Worm (Caenorhabditis elegans): Measurements from ENCODE around the gene EGAP1.1.

DNA sequence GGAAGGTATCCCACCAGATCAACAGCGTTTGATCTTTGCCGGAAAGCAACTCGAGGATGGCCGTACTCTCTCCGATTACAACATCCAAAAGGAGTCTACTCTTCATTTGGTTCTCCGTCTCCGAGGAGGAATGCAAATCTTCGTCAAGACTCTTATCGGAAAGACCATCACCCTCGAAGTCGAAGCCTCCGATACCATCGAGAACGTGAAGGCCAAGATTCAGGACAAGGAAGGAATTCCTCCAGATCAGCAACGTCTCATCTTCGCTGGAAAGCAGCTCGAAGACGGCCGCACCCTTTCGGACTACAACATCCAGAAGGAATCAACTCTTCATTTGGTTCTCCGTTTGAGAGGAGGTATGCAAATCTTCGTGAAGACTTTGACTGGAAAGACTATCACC lies 5.1 kb upstream of the EGAP1.1 start:
- TF ChIP-seq sptf-2 (GFP tag; optimal IDR thresholded peaks at IDR 0.05) (no peak), T07F8.4 (tag; optimal IDR thresholded peaks at IDR 0.05) (no peak), K12H6.12 (tag; optimal IDR thresholded peaks at IDR 0.05) (no peak), nhr-120 (GFP tag; IDR thresholded peaks at IDR 0.05) (no peak)
